Worm (Caenorhabditis elegans): ENCODE data around the gene C44B11.1.
A peak's percentile ranks its signal among the peaks of the same experiment; 100 is the strongest.

The C44B11.1 gene

ce11 chrIII:3111534-3111933 is 43.5 kb upstream of the C44B11.1 start:
- TF ChIP-seq K02D7.2 (tag; optimal IDR thresholded peaks at IDR 0.05), result no peak
- TF ChIP-seq sox-4 (tag; optimal IDR thresholded peaks at IDR 0.05), result no peak
- TF ChIP-seq zip-5 (tag; optimal IDR thresholded peaks at IDR 0.05), result no peak
- TF ChIP-seq eyg-1 (tag; optimal IDR thresholded peaks at IDR 0.05), result no peak
- no peak for TF ChIP-seq pag-3 (tag; optimal IDR thresholded peaks at IDR 0.05; ENCODE audit: borderline replicate concordance)
- TF ChIP-seq hlh-8 (tag; optimal IDR thresholded peaks at IDR 0.05), result no peak
- no peak for TF ChIP-seq unc-3 (GFP tag; conservative IDR thresholded peaks at IDR 0.05)
- TF ChIP-seq unc-3 (tag; optimal IDR thresholded peaks at IDR 0.05), result no peak
- TF ChIP-seq C38D4.7 (GFP tag; optimal IDR thresholded peaks at IDR 0.05), result no peak
- TF ChIP-seq ceh-2 (tag; optimal IDR thresholded peaks at IDR 0.05), result no peak
- no peak for TF ChIP-seq hlh-13 (GFP tag; optimal IDR thresholded peaks at IDR 0.05)
- TF ChIP-seq ceh-18 (tag; optimal IDR thresholded peaks at IDR 0.05), result no peak
- no peak for TF ChIP-seq ets-4 (tag; optimal IDR thresholded peaks at IDR 0.05)
- TF ChIP-seq K09A11.1 (tag; optimal IDR thresholded peaks at IDR 0.05; ENCODE audit: insufficient read depth), result no peak

- TF ChIP-seq K09A11.1 (tag; optimal IDR thresholded peaks at IDR 0.05; ENCODE audit: insufficient read depth), result no peak
- TF ChIP-seq dve-1 (tag; optimal IDR thresholded peaks at IDR 0.05), result no peak
- TF ChIP-seq ceh-2 (tag; optimal IDR thresholded peaks at IDR 0.05), result no peak
- TF ChIP-seq madf-2 (tag; optimal IDR thresholded peaks at IDR 0.05), result no peak
- no peak for TF ChIP-seq C38D4.7 (GFP tag; optimal IDR thresholded peaks at IDR 0.05)
- TF ChIP-seq rnt-1 (tag; optimal IDR thresholded peaks at IDR 0.05), result no peak
- no peak for TF ChIP-seq ama-1 (optimal IDR thresholded peaks at IDR 0.05)
- TF ChIP-seq sox-4 (tag; optimal IDR thresholded peaks at IDR 0.05), result no peak
- TF ChIP-seq lin-11 (tag; optimal IDR thresholded peaks at IDR 0.05), result no peak
- TF ChIP-seq K02D7.2 (tag; optimal IDR thresholded peaks at IDR 0.05), result no peak
- no peak for TF ChIP-seq unc-42 (tag; optimal IDR thresholded peaks at IDR 0.05)
- TF ChIP-seq pat-9 (tag; optimal IDR thresholded peaks at IDR 0.05), result no peak
- no peak for TF ChIP-seq ceh-9 (tag; optimal IDR thresholded peaks at IDR 0.05)
- no peak for TF ChIP-seq nhr-232 (tag; optimal IDR thresholded peaks at IDR 0.05)
- TF ChIP-seq ceh-22 (tag; optimal IDR thresholded peaks at IDR 0.05), result no peak
- no peak for TF ChIP-seq ceh-19 (GFP tag; optimal IDR thresholded peaks at IDR 0.05)
- TF ChIP-seq ztf-16 (tag; optimal IDR thresholded peaks at IDR 0.05), result no peak
These were observed 43.1 kb upstream of the C44B11.1 start for ce11 chrIII:3112001-3112400.

ce11 chrIII:3112616-3113015 is 42.5 kb upstream of the C44B11.1 start:
- no peak for TF ChIP-seq hlh-13 (GFP tag; optimal IDR thresholded peaks at IDR 0.05)
- TF ChIP-seq pros-1 (tag; optimal IDR thresholded peaks at IDR 0.05), result no peak
- TF ChIP-seq ztf-16 (tag; optimal IDR thresholded peaks at IDR 0.05), result no peak
- TF ChIP-seq ceh-31 (tag; optimal IDR thresholded peaks at IDR 0.05), result no peak
- TF ChIP-seq ceh-30 (tag; optimal IDR thresholded peaks at IDR 0.05), result no peak
- TF ChIP-seq T23F11.4 (GFP tag; optimal IDR thresholded peaks at IDR 0.05), result no peak
- no peak for TF ChIP-seq dve-1 (tag; optimal IDR thresholded peaks at IDR 0.05)
- TF ChIP-seq nhr-11 (tag; optimal IDR thresholded peaks at IDR 0.05), result no peak
- TF ChIP-seq pqm-1 (tag; optimal IDR thresholded peaks at IDR 0.05), result no peak
- TF ChIP-seq hlh-30 (tag; optimal IDR thresholded peaks at IDR 0.05; ENCODE audit: insufficient read depth), result no peak

ce11 chrIII:3116969-3117368 is 38.1 kb upstream of the C44B11.1 start:
- TF ChIP-seq nhr-232 (tag; optimal IDR thresholded peaks at IDR 0.05) (no peak), elt-2 (tag; optimal IDR thresholded peaks at IDR 0.05) (peak; percentile 63)

ce11 chrIII:3119972-3120371 is 35.1 kb upstream of the C44B11.1 start:
- no peak for TF ChIP-seq sdc-2 (tag; optimal IDR thresholded peaks at IDR 0.05)
- TF ChIP-seq pat-9 (tag; optimal IDR thresholded peaks at IDR 0.05), result no peak
- TF ChIP-seq T23F11.4 (GFP tag; optimal IDR thresholded peaks at IDR 0.05), result no peak
- no peak for TF ChIP-seq ceh-9 (tag; optimal IDR thresholded peaks at IDR 0.05)
- no peak for TF ChIP-seq Y22D7AL.16 (tag; optimal IDR thresholded peaks at IDR 0.05)
- TF ChIP-seq lin-11 (tag; optimal IDR thresholded peaks at IDR 0.05), result no peak
- no peak for TF ChIP-seq che-1 (tag; optimal IDR thresholded peaks at IDR 0.05)
- no peak for TF ChIP-seq unc-86 (tag; optimal IDR thresholded peaks at IDR 0.05)
- TF ChIP-seq dve-1 (tag; optimal IDR thresholded peaks at IDR 0.05), result no peak
- TF ChIP-seq hlh-13 (GFP tag; optimal IDR thresholded peaks at IDR 0.05), result no peak
- no peak for TF ChIP-seq ztf-16 (tag; optimal IDR thresholded peaks at IDR 0.05)
- TF ChIP-seq nhr-11 (tag; optimal IDR thresholded peaks at IDR 0.05), result no peak
- TF ChIP-seq eyg-1 (tag; optimal IDR thresholded peaks at IDR 0.05), result no peak
- no peak for TF ChIP-seq sox-4 (tag; optimal IDR thresholded peaks at IDR 0.05)
- TF ChIP-seq pha-2 (tag; optimal IDR thresholded peaks at IDR 0.05), result no peak
- TF ChIP-seq fkh-6 (tag; optimal IDR thresholded peaks at IDR 0.05), result no peak
- TF ChIP-seq ceh-2 (tag; optimal IDR thresholded peaks at IDR 0.05), result no peak
- no peak for TF ChIP-seq pax-1 (tag; optimal IDR thresholded peaks at IDR 0.05)
